Worm (Caenorhabditis elegans) whole organism, young adult: ENCODE measurements around the gene W04H10.5.

Source experiments
- B0035.1 ChIP-seq: sonication (generic microtip); optimal IDR thresholded peaks from 2 replicates; lab custom pipeline; 2016; ENCODE audit warnings: missing genetic modification characterization, mild to moderate bottlenecking, missing compliant biosample characterization, missing genotype, missing genetic modification reagents
- C17E4.6 ChIP-seq: fragments of 200-800 bp; sonication (Bioruptor generic); IDR thresholded peaks from 2 replicates; pipeline ENCODE4 v1.3.6; 2022; ENCODE audit warnings: missing genetic modification reagents, missing genetic modification characterization, missing compliant biosample characterization
- F10E7.11 ChIP-seq: sonication (generic microtip); optimal IDR thresholded peaks from 2 replicates; lab custom pipeline; 2017; ENCODE audit warnings: mild to moderate bottlenecking, missing genetic modification characterization, moderate library complexity, missing compliant biosample characterization
- F37B4.10 ChIP-seq: fragments of 200-800 bp; sonication (Bioruptor generic); IDR thresholded peaks from 2 replicates; pipeline ENCODE4 v1.3.6; 2022; ENCODE audit warnings: missing genetic modification characterization, missing compliant biosample characterization
- F49E8.2 ChIP-seq: sonication (generic microtip); optimal IDR thresholded peaks from 3 replicates; lab custom pipeline; 2017; ENCODE audit warnings: missing genetic modification characterization, mild to moderate bottlenecking, missing compliant biosample characterization, antibody characterized with exemption, moderate library complexity; ENCODE audit not compliant: insufficient read depth
- F57A8.1 ChIP-seq: fragments of 200-800 bp; sonication (Bioruptor generic); optimal IDR thresholded peaks from 2 replicates; lab custom pipeline; 2018; ENCODE audit warnings: mild to moderate bottlenecking, missing genetic modification characterization, moderate library complexity, missing compliant biosample characterization
- Y53G8AR.9 ChIP-seq: fragments of 200-800 bp; sonication (Bioruptor generic); conservative IDR thresholded peaks from 2 replicates; pipeline ENCODE4 v1.3.6; 2022; ENCODE audit warnings: missing genetic modification reagents, missing genetic modification characterization, missing compliant biosample characterization
- Y67H2A.10 ChIP-seq: fragments of 200-800 bp; sonication (Bioruptor generic); conservative IDR thresholded peaks from 2 replicates; pipeline ENCODE4 v1.3.6; 2022; ENCODE audit warnings: missing genetic modification reagents, missing genetic modification characterization, missing compliant biosample characterization
- ama-1 ChIP-seq, 3 experiments: fragments of 150-350 bp in 1 of 3; sonication (generic microtip) in 2 of 3; optimal IDR thresholded peaks; 2 replicates each; lab custom pipeline; 2014 to 2018; ENCODE audit warnings: missing biosample characterization in 2 of 3, missing genetic modification characterization in 2 of 3, missing genetic modification reagents in 2 of 3
- atf-7 ChIP-seq: sonication (generic microtip); optimal IDR thresholded peaks from 2 replicates; lab custom pipeline; 2017; ENCODE audit warnings: mild to moderate bottlenecking, missing genetic modification characterization, missing compliant biosample characterization
- attf-3 ChIP-seq: fragments of 200-800 bp; sonication (Bioruptor generic); conservative IDR thresholded peaks from 2 replicates; pipeline ENCODE4 v1.3.6; 2022; ENCODE audit warnings: missing genetic modification reagents, missing genetic modification characterization, missing compliant biosample characterization
- attf-5 ChIP-seq: fragments of 200-800 bp; sonication (Bioruptor generic); optimal IDR thresholded peaks from 2 replicates; lab custom pipeline; 2018; ENCODE audit warnings: mild to moderate bottlenecking, missing genetic modification characterization, missing compliant biosample characterization
- attf-6 ChIP-seq: fragments of 200-800 bp; sonication (Bioruptor generic); IDR thresholded peaks from 2 replicates; pipeline ENCODE4 v1.3.6; 2022; ENCODE audit warnings: missing genetic modification reagents, missing genetic modification characterization, missing compliant biosample characterization
- ccch-3 ChIP-seq: fragments of 200-800 bp; sonication (Bioruptor generic); optimal IDR thresholded peaks from 2 replicates; lab custom pipeline; 2018; ENCODE audit warnings: mild to moderate bottlenecking, missing genetic modification characterization, missing compliant biosample characterization
- cebp-2 ChIP-seq: fragments of 200-800 bp; sonication (Bioruptor generic); IDR thresholded peaks from 2 replicates; pipeline ENCODE4 v1.3.6; 2022; ENCODE audit warnings: missing genetic modification characterization, missing compliant biosample characterization
- ceh-27 ChIP-seq: fragments of 200-800 bp; sonication (Bioruptor generic); optimal IDR thresholded peaks from 2 replicates; lab custom pipeline; 2018; ENCODE audit warnings: mild to moderate bottlenecking, missing genetic modification characterization, moderate library complexity, missing compliant biosample characterization
- ceh-58 ChIP-seq: fragments of 200-800 bp; sonication (Bioruptor generic); IDR thresholded peaks from 2 replicates; pipeline ENCODE4 v1.3.6; 2022; ENCODE audit warnings: missing genetic modification characterization, missing compliant biosample characterization
- ceh-79 ChIP-seq: sonication (generic microtip); optimal IDR thresholded peaks from 2 replicates; lab custom pipeline; 2017; ENCODE audit warnings: mild to moderate bottlenecking, missing genetic modification characterization, missing compliant biosample characterization
- chd-7 ChIP-seq: sonication (generic microtip); optimal IDR thresholded peaks from 2 replicates; lab custom pipeline; 2016; ENCODE audit warnings: mild to moderate bottlenecking, missing genetic modification characterization, moderate library complexity, missing compliant biosample characterization
- dox-1 ChIP-seq: fragments of 200-800 bp; sonication (Bioruptor generic); IDR thresholded peaks from 2 replicates; pipeline ENCODE4 v1.3.6; 2022; ENCODE audit warnings: missing genetic modification reagents, missing genetic modification characterization, missing compliant biosample characterization
- dpl-1 ChIP-seq: fragments of 150-350 bp; optimal IDR thresholded peaks from 2 replicates; lab custom pipeline; 2014; ENCODE audit warnings: missing biosample characterization, missing genetic modification reagents, missing genetic modification characterization
- egrh-3 ChIP-seq: fragments of 200-800 bp; sonication (Bioruptor generic); IDR thresholded peaks from 2 replicates; pipeline ENCODE4 v1.3.6; 2022; ENCODE audit warnings: missing genetic modification reagents, missing genetic modification characterization, missing compliant biosample characterization
- ekl-4 ChIP-seq: fragments of 200-800 bp; sonication (Bioruptor generic); IDR thresholded peaks from 2 replicates; pipeline ENCODE4 v1.3.6; 2022; ENCODE audit warnings: missing genetic modification reagents, missing genetic modification characterization, missing compliant biosample characterization
- fkh-3 ChIP-seq: sonication (generic microtip); optimal IDR thresholded peaks from 2 replicates; lab custom pipeline; 2016; ENCODE audit warnings: mild to moderate bottlenecking, missing genetic modification characterization, missing compliant biosample characterization
- gei-17 ChIP-seq: fragments of 200-800 bp; sonication (Bioruptor generic); optimal IDR thresholded peaks from 2 replicates; lab custom pipeline; 2018; ENCODE audit warnings: mild to moderate bottlenecking, missing genetic modification characterization, missing compliant biosample characterization
- hlh-12 ChIP-seq: sonication (generic microtip); optimal IDR thresholded peaks from 2 replicates; lab custom pipeline; 2016; ENCODE audit warnings: missing genetic modification characterization, missing compliant biosample characterization
- hsf-1 ChIP-seq: fragments of 200-800 bp; sonication (Bioruptor generic); IDR thresholded peaks from 2 replicates; pipeline ENCODE4 v1.3.6; 2022; ENCODE audit warnings: missing genetic modification reagents, missing genetic modification characterization, missing compliant biosample characterization
- lag-1 ChIP-seq: fragments of 200-800 bp; sonication (Bioruptor generic); IDR thresholded peaks from 2 replicates; pipeline ENCODE4 v1.3.6; 2022; ENCODE audit warnings: missing genetic modification reagents, missing genetic modification characterization, missing compliant biosample characterization
- let-526 ChIP-seq: fragments of 200-800 bp; sonication (Bioruptor generic); IDR thresholded peaks from 2 replicates; pipeline ENCODE4 v1.3.6; 2022; ENCODE audit warnings: missing genetic modification reagents, missing genetic modification characterization, missing compliant biosample characterization
- lin-54 ChIP-seq: fragments of 200-800 bp; sonication (Bioruptor generic); optimal IDR thresholded peaks from 2 replicates; lab custom pipeline; 2018; ENCODE audit warnings: mild to moderate bottlenecking, missing genetic modification characterization, missing compliant biosample characterization
- lir-1 ChIP-seq: fragments of 200-800 bp; sonication (Bioruptor generic); conservative IDR thresholded peaks from 2 replicates; pipeline ENCODE4 v1.3.6; 2022; ENCODE audit warnings: missing genetic modification reagents, missing genetic modification characterization, missing compliant biosample characterization
- madf-10 ChIP-seq: sonication (generic microtip); optimal IDR thresholded peaks from 2 replicates; lab custom pipeline; 2016; ENCODE audit warnings: mild to moderate bottlenecking, missing genetic modification characterization, missing compliant biosample characterization
- madf-6 ChIP-seq: fragments of 200-800 bp; sonication (Bioruptor generic); IDR thresholded peaks from 2 replicates; pipeline ENCODE4 v1.3.6; 2022; ENCODE audit warnings: missing genetic modification reagents, missing genetic modification characterization, missing compliant biosample characterization
- mes-4 ChIP-seq: sonication (generic microtip); optimal IDR thresholded peaks from 2 replicates; lab custom pipeline; 2016; ENCODE audit warnings: missing genotype, missing genetic modification characterization, missing compliant biosample characterization
- mxl-1 ChIP-seq: sonication (generic microtip); optimal IDR thresholded peaks from 2 replicates; lab custom pipeline; 2016; ENCODE audit warnings: missing genetic modification characterization, missing compliant biosample characterization
- nhr-90 ChIP-seq: sonication (generic microtip); optimal IDR thresholded peaks from 2 replicates; lab custom pipeline; 2016; ENCODE audit warnings: missing genotype, mild to moderate bottlenecking, missing genetic modification characterization, missing compliant biosample characterization
- pbrm-1 ChIP-seq: fragments of 200-800 bp; sonication (Bioruptor generic); IDR thresholded peaks from 2 replicates; pipeline ENCODE4 v1.3.6; 2022; ENCODE audit warnings: missing genetic modification reagents, missing genetic modification characterization, missing compliant biosample characterization
- snpc-1.1 ChIP-seq: sonication (generic microtip); optimal IDR thresholded peaks from 2 replicates; lab custom pipeline; 2017; ENCODE audit warnings: missing genetic modification characterization, mild to moderate bottlenecking, missing compliant biosample characterization, antibody characterized with exemption, moderate library complexity, missing genotype, missing genetic modification reagents; ENCODE audit not compliant: insufficient read depth
- tbp1 ChIP-seq: fragments of 200-800 bp; sonication (Bioruptor generic); optimal IDR thresholded peaks from 2 replicates; lab custom pipeline; 2018; ENCODE audit warnings: mild to moderate bottlenecking, missing genetic modification characterization, missing compliant biosample characterization
- tbx-9 ChIP-seq: sonication (generic microtip); optimal IDR thresholded peaks from 2 replicates; lab custom pipeline; 2016; ENCODE audit warnings: borderline replicate concordance, missing genetic modification characterization, inconsistent platforms, missing compliant biosample characterization
- zim-3 ChIP-seq: sonication (generic microtip); optimal IDR thresholded peaks from 2 replicates; lab custom pipeline; 2017; ENCODE audit warnings: mild to moderate bottlenecking, missing genetic modification characterization, moderate library complexity, missing compliant biosample characterization
- ztf-3 ChIP-seq: fragments of 200-800 bp; sonication (Bioruptor generic); optimal IDR thresholded peaks from 2 replicates; lab custom pipeline; 2018; ENCODE audit warnings: mild to moderate bottlenecking, missing genetic modification characterization, missing compliant biosample characterization

The W04H10.5 gene

DNA sequence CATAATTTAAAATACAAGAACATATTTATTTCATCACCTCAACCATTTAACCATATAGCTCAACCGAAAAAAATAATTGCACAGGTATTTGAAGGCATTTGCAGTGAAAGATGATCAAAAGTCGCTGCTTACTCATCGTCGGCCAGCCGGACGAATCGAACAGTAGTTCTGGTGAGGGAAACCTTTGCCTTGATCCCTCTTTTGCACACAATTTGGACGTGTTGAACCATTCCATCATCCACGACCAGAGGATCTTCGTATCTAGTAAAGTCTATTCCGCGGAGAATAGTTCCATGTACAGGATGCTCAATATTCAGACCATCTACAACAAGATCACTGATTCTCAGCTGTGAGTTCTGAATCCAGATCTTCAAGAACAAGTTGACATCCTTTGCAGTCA is 24.1 kb upstream of the W04H10.5 start (continued):
- TF ChIP-seq egrh-3 (GFP tag; lab: Robert Waterston, UW) (no peak), ztf-3 (GFP tag; lab: Kevin White, UChicago) (no peak), cebp-2 (GFP tag; lab: Robert Waterston, UW) (no peak), nhr-90 (tag; lab: Kevin White, UChicago) (no peak), ceh-58 (GFP tag; lab: Robert Waterston, UW) (no peak), ama-1 (optimal IDR thresholded peaks at IDR 0.05; lab: Kevin White, UChicago) (no peak), ama-1 (GFP tag; optimal IDR thresholded peaks at IDR 0.05; lab: Kevin White, UChicago) (no peak), ceh-79 (tag; lab: Kevin White, UChicago) (no peak), chd-7 (no peak), ceh-27 (GFP tag; lab: Kevin White, UChicago) (no peak), tbx-9 (tag; lab: Kevin White, UChicago) (no peak), F10E7.11 (no peak), ccch-3 (GFP tag; lab: Kevin White, UChicago) (no peak)
- TF ChIP-seq, all 124 proteins: peak for 21

DNA sequence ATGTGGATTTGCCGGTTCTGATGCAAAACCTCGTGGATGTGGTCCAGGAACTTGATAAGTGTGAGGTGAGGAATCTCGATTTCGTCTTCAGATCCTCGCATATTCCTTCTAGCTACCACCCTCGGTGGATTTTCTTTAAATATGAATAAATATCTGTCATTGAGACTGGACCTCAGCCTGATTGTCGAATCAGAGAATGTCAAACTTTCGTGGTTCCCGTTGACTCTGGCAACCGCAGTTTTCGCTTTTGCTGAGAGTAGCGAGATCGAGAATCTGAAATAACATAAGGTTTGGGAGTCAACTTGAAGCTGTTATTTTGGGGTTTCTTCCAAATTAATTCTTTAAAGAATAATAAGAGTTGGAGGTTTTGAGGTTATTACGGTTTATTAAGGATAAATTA is 23.5 kb upstream of the W04H10.5 start, which contains the start of gene fbxb-14:
fbxb-14 (minus strand) TSS at position 101 of the 400 bp plus-strand sequence.
- TF ChIP-seq lin-54 (GFP tag; lab: Kevin White, UChicago) (no peak), hsf-1 (GFP tag; lab: Robert Waterston, UW) (no peak), F57A8.1 (GFP tag; lab: Kevin White, UChicago) (no peak), C17E4.6 (GFP tag; lab: Robert Waterston, UW) (no peak), lag-1 (GFP tag; lab: Robert Waterston, UW) (no peak), pbrm-1 (GFP tag; lab: Robert Waterston, UW) (no peak), attf-3 (no peak), madf-6 (GFP tag; lab: Robert Waterston, UW) (no peak), Y67H2A.10 (GFP tag; lab: Robert Waterston, UW) (no peak), mes-4 (tag; lab: Kevin White, UChicago) (no peak), Y53G8AR.9 (no peak), gei-17 (no peak), B0035.1 (no peak), fkh-3 (tag; lab: Kevin White, UChicago) (no peak), dox-1 (GFP tag; lab: Robert Waterston, UW) (no peak)

DNA sequence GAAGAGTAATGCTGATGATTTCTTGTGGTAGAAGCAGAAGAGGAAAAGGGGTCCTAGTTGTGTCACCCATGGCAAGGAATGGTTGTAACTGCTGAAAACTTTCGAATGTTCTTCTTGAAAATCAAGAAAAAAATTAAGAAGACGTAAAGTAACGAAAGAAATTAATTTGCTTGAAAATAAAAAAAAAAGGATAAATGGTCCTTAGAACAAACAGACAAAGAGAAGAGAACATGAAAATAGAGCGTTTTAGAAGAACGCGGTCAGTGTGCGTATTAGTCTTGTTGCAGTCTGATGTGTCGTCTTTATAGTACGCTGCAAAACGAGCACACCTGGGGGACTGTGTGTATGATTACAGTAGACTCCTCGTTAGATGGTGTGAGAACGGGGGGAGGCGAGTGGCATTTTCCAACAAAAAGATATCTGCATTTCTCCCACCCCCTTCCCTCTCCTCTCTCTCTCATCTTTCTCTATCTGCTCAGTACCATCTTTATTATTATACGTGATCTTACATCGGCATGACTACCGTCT is 21.7 kb upstream of the W04H10.5 start, which contains the start of the genes W08F4.12 and W08F4.13:
W08F4.12 (minus strand) TSS at position 101 of the 528 bp plus-strand sequence.
W08F4.13 (plus strand) TSS at position 478 of the 528 bp plus-strand sequence.
- TF ChIP-seq lir-1 (GFP tag; lab: Robert Waterston, UW) (no peak), hlh-12 (tag; lab: Kevin White, UChicago) (no peak), F37B4.10 (no peak), zim-3 (tag; lab: Kevin White, UChicago) (no peak), ceh-27 (GFP tag; lab: Kevin White, UChicago) (no peak), tbp1 (GFP tag; lab: Kevin White, UChicago) (no peak), snpc-1.1 (tag; lab: Kevin White, UChicago) (no peak), mxl-1 (no peak), attf-6 (GFP tag; lab: Robert Waterston, UW) (no peak), attf-5 (GFP tag; lab: Kevin White, UChicago) (no peak), F57A8.1 (GFP tag; lab: Kevin White, UChicago) (no peak), atf-7 (tag; lab: Kevin White, UChicago) (no peak), madf-6 (GFP tag; lab: Robert Waterston, UW) (no peak), let-526 (GFP tag; lab: Robert Waterston, UW) (no peak), attf-3 (no peak), F49E8.2 (tag; lab: Kevin White, UChicago) (no peak), madf-10 (tag; lab: Kevin White, UChicago) (no peak), dpl-1 (GFP tag; lab: Kevin White, UChicago) (no peak), ekl-4 (no peak), Y53G8AR.9 (no peak)
